Worm (Caenorhabditis elegans) whole organism, L3 larva: ENCODE measurements around the gene T09F3.2.

Experiments
- aly-2 ChIP-seq: fragments of 150-350 bp; optimal IDR thresholded peaks from 2 replicates; lab custom pipeline; 2014; ENCODE audit warnings: missing biosample characterization, missing genetic modification characterization
- ama-1 ChIP-seq: fragments of 150-350 bp; optimal IDR thresholded peaks from 2 replicates; lab custom pipeline; 2018
- nhr-237 ChIP-seq: fragments of 150-350 bp; optimal IDR thresholded peaks from 2 replicates; lab custom pipeline; 2014; ENCODE audit warnings: missing biosample characterization, missing genetic modification characterization
- nhr-28 ChIP-seq: fragments of 150-350 bp; optimal IDR thresholded peaks from 2 replicates; lab custom pipeline; 2014; ENCODE audit warnings: missing biosample characterization, missing genetic modification characterization

DNA sequence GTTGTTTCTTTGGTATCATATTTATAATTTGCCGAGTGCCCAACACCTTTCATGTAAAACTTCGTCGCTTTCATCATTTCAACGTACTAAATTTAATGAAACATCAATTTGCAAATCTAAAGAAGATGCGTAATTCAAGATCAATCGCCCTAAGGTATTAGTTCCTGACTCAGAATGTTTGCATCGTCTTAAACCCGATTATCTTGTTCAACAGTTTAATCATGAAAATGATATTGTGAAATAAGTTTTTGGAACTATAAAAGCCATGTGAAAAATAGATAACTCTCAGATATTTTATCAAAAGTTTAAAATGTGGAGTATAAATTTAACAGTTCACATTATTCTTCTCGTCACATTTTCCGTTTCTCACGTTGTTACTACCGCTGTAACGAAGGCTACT is 49.0 kb downstream of the T09F3.2 start, which contains the start of gene E04D5.4:
- TF ChIP-seq nhr-237, result no peak
- TF ChIP-seq nhr-28 (tag; lab: Kevin White, UChicago), result no peak
- no peak for TF ChIP-seq aly-2 (tag; lab: Kevin White, UChicago)
- no peak for TF ChIP-seq ama-1 (lab: Kevin White, UChicago)
